Worm (Caenorhabditis elegans) whole organism, early embryonic: ENCODE results near the gene F58E1.13.

Experiments used
- aly-1 ChIP-seq: sonication (generic microtip); optimal IDR thresholded peaks from 2 replicates; lab custom pipeline; 2016; ENCODE audit warnings: missing genetic modification characterization, missing compliant biosample characterization
- ama-1 ChIP-seq: fragments of 150-350 bp; optimal IDR thresholded peaks from 2 replicates; lab custom pipeline; 2014
- ceh-36 ChIP-seq: sonication (generic microtip); optimal IDR thresholded peaks from 2 replicates; lab custom pipeline; 2016; ENCODE audit warnings: missing genetic modification characterization, inconsistent platforms, missing compliant biosample characterization
- tbx-37 ChIP-seq: fragments of 200-800 bp; sonication (Bioruptor generic); conservative IDR thresholded peaks from 2 replicates; pipeline ENCODE4 v1.3.6; 2022; ENCODE audit warnings: missing genetic modification reagents, missing genetic modification characterization, missing compliant biosample characterization

- no peak for TF ChIP-seq ceh-36 (tag; lab: Kevin White, UChicago)
- TF ChIP-seq tbx-37 (GFP tag; lab: Robert Waterston, UW) = no peak
- TF ChIP-seq ama-1 (lab: Kevin White, UChicago) = no peak
- TF ChIP-seq aly-1 (tag; lab: Kevin White, UChicago) = no peak
These were observed 32.2 kb downstream of the F58E1.13 start, which contains the start of gene duxl-1 for ce11 chrII:1663516-1663915.
